Fruit fly (Drosophila melanogaster): ENCODE results near the gene EndoU.
"Not testable (repeated sequence)": the region's sequence is repeated elsewhere in the genome, so short reads cannot be mapped to it uniquely, and the experiment has no call there.

- TF ChIP-seq CG6854 (GFP tag; optimal IDR thresholded peaks at IDR 0.05); MESR4 (GFP tag; optimal IDR thresholded peaks at IDR 0.05); Xrp1 (GFP tag; IDR thresholded peaks at IDR 0.05); CG8281 (tag; optimal IDR thresholded peaks at IDR 0.05); Dfd (GFP tag; optimal IDR thresholded peaks at IDR 0.05); Nf-YC (tag; optimal IDR thresholded peaks at IDR 0.05); CG10979 (tag; optimal IDR thresholded peaks at IDR 0.05); Dad (GFP tag; optimal IDR thresholded peaks at IDR 0.05): not testable (repeated sequence)
Observed at dm6 chr3R:15904543-15904942, 3.7 kb upstream of the EndoU start, which contains the start of gene glob1.
